Worm (Caenorhabditis elegans): Measurements from ENCODE around the gene dnj-3.
A peak's percentile ranks its signal among the peaks of the same experiment; 100 is the strongest.

dnj-3 gene

ce11 chrV:15065068-15065744 lies 3.3 kb upstream of the dnj-3 start, which contains the start of gene C25D7.9 (continued):
- TF ChIP-seq ceh-28 (tag; optimal IDR thresholded peaks at IDR 0.05) = no peak
- no peak for TF ChIP-seq nhr-41 (GFP tag; IDR thresholded peaks at IDR 0.05)
- TF ChIP-seq ztf-7 (tag; optimal IDR thresholded peaks at IDR 0.05) = no peak
- peak; percentile 16 for TF ChIP-seq nhr-77 (tag; optimal IDR thresholded peaks at IDR 0.05)
- no peak for TF ChIP-seq unc-39 (tag; optimal IDR thresholded peaks at IDR 0.05)
- peak; percentile 15 for TF ChIP-seq rbr-2 (tag; optimal IDR thresholded peaks at IDR 0.05)
- TF ChIP-seq ztf-11 (tag; optimal IDR thresholded peaks at IDR 0.05) = no peak
- no peak for TF ChIP-seq tag-97 (GFP tag; IDR thresholded peaks at IDR 0.05)
- TF ChIP-seq daf-12 (tag; optimal IDR thresholded peaks at IDR 0.05) = no peak
- no peak for TF ChIP-seq nhr-237 (tag; optimal IDR thresholded peaks at IDR 0.05)
- peak; percentile 52 for TF ChIP-seq set-16 (GFP tag; IDR thresholded peaks at IDR 0.05)
- TF ChIP-seq ceh-44 (GFP tag; IDR thresholded peaks at IDR 0.05) = no peak
- TF ChIP-seq zfp-2 (tag; optimal IDR thresholded peaks at IDR 0.05) = no peak
- TF ChIP-seq R02D3.7 (tag; optimal IDR thresholded peaks at IDR 0.05) = no peak
- no peak for TF ChIP-seq Y75B8A.6 (GFP tag; IDR thresholded peaks at IDR 0.05)
- TF ChIP-seq cey-2 (tag; optimal IDR thresholded peaks at IDR 0.05; ENCODE audit: borderline replicate concordance, insufficient read depth) = no peak
- TF ChIP-seq zfp-3 (GFP tag; conservative IDR thresholded peaks at IDR 0.05) = no peak
- peak; percentile 10 for TF ChIP-seq lin-13 (GFP tag; optimal IDR thresholded peaks at IDR 0.05)
- TF ChIP-seq mdl-1 (tag; optimal IDR thresholded peaks at IDR 0.05) = no peak
- no peak for TF ChIP-seq F44E2.7 (GFP tag; IDR thresholded peaks at IDR 0.05)
- no peak for TF ChIP-seq sdz-12 (GFP tag; optimal IDR thresholded peaks at IDR 0.05)
- no peak for TF ChIP-seq F49E8.2 (tag; optimal IDR thresholded peaks at IDR 0.05; ENCODE audit: borderline replicate concordance)
- peak; percentile 49; the same call in 1 of the 2 replicates for TF ChIP-seq dmd-9 (GFP tag; IDR thresholded peaks at IDR 0.05)
- no peak for TF ChIP-seq F37D6.2 (tag; optimal IDR thresholded peaks at IDR 0.05)
- peak; percentile 28 for TF ChIP-seq mep-1 (tag; optimal IDR thresholded peaks at IDR 0.05)
- TF ChIP-seq hlh-11 (tag; optimal IDR thresholded peaks at IDR 0.05) = peak; percentile 56
- peak; percentile 31 for TF ChIP-seq dpl-1 (GFP tag; optimal IDR thresholded peaks at IDR 0.05)
- TF ChIP-seq fkh-10 (GFP tag; optimal IDR thresholded peaks at IDR 0.05) = no peak
- TF ChIP-seq hmg-1.1 (GFP tag; IDR thresholded peaks at IDR 0.05) = peak; percentile 40; the same call in 1 of the 2 replicates
- no peak for TF ChIP-seq unc-62 (GFP tag; optimal IDR thresholded peaks at IDR 0.05 in 1 of 2)
- TF ChIP-seq unc-62 (tag; optimal IDR thresholded peaks at IDR 0.05) = no peak
- peak; percentile 60 for TF ChIP-seq nhr-6 (tag; optimal IDR thresholded peaks at IDR 0.05)
- no peak for TF ChIP-seq ceh-32 (tag; optimal IDR thresholded peaks at IDR 0.05; ENCODE audit: poor library complexity)
- TF ChIP-seq lsy-2 (tag; optimal IDR thresholded peaks at IDR 0.05) = peak in 1 of 2 experiments; percentile 28

- TF ChIP-seq egl-43 (GFP tag; IDR thresholded peaks at IDR 0.05) = no peak
- peak in 1 of 2 experiments; percentile 47 for TF ChIP-seq unc-62 (GFP tag; optimal IDR thresholded peaks at IDR 0.05 in 1 of 2)
- no peak for TF ChIP-seq unc-62 (tag; optimal IDR thresholded peaks at IDR 0.05)
- TF ChIP-seq daf-16 (GFP tag; optimal IDR thresholded peaks at IDR 0.05) = no peak
- TF ChIP-seq daf-16 (tag; optimal IDR thresholded peaks at IDR 0.05) = peak; percentile 1
- peak; percentile 75 for TF ChIP-seq unc-130 (GFP tag; optimal IDR thresholded peaks at IDR 0.05)
- no peak for TF ChIP-seq zfp-2 (tag; optimal IDR thresholded peaks at IDR 0.05)
- TF ChIP-seq aha-1 (tag) = peak; percentile 81
- no peak for TF ChIP-seq jun-1 (tag; optimal IDR thresholded peaks at IDR 0.05)
Observed at ce11 chrV:15065837-15066348, 2.6 kb upstream of the dnj-3 start, which contains the start of gene otub-1. otub-1 (plus strand) TSS chrV:15066298.
